Worm (Caenorhabditis elegans) whole organism, mixed stage, embryonic: Measurements from ENCODE around the gene srd-45.

Source experiments
- M03D4.4 ChIP-seq: sonication (generic microtip); optimal IDR thresholded peaks from 2 replicates; lab custom pipeline; 2017; ENCODE audit warnings: mild to moderate bottlenecking, missing genetic modification characterization, missing compliant biosample characterization
- bed-3 ChIP-seq: fragments of 200-800 bp; sonication (Bioruptor generic); optimal IDR thresholded peaks from 3 replicates; lab custom pipeline; 2018; ENCODE audit warnings: mild to moderate bottlenecking, missing genetic modification characterization, moderate library complexity, missing compliant biosample characterization
- ceh-39 ChIP-seq: fragments of 150-350 bp; optimal IDR thresholded peaks from 2 replicates; lab custom pipeline; 2014; ENCODE audit warnings: missing biosample characterization, missing genetic modification characterization
- ceh-43 ChIP-seq: fragments of 200-800 bp; sonication (Bioruptor generic); optimal IDR thresholded peaks from 2 replicates; lab custom pipeline; 2018; ENCODE audit warnings: mild to moderate bottlenecking, missing genetic modification characterization, moderate library complexity, missing compliant biosample characterization
- ceh-83 ChIP-seq: fragments of 200-800 bp; sonication (Bioruptor generic); optimal IDR thresholded peaks from 2 replicates; lab custom pipeline; 2018; ENCODE audit warnings: mild to moderate bottlenecking, missing genetic modification characterization, missing compliant biosample characterization
- ces-1 ChIP-seq: fragments of 150-350 bp; optimal IDR thresholded peaks from 2 replicates; lab custom pipeline; 2014; ENCODE audit warnings: missing biosample characterization, missing genetic modification reagents, missing genetic modification characterization
- cnd-1 ChIP-seq: fragments of 200-800 bp; sonication (Bioruptor generic); optimal IDR thresholded peaks from 2 replicates; lab custom pipeline; 2018; ENCODE audit warnings: mild to moderate bottlenecking, missing genetic modification characterization, missing compliant biosample characterization
- drap-1 ChIP-seq: fragments of 200-800 bp; sonication (Bioruptor generic); optimal IDR thresholded peaks from 3 replicates; lab custom pipeline; 2018; ENCODE audit warnings: mild to moderate bottlenecking, missing genetic modification characterization, missing compliant biosample characterization
- elt-1 ChIP-seq: sonication (generic microtip); optimal IDR thresholded peaks from 2 replicates; lab custom pipeline; 2017; ENCODE audit warnings: missing genetic modification characterization, mild to moderate bottlenecking, missing compliant biosample characterization, antibody characterized with exemption, moderate library complexity, borderline replicate concordance; ENCODE audit not compliant: insufficient read depth
- elt-3 ChIP-seq: fragments of 150-350 bp; optimal IDR thresholded peaks from 2 replicates; lab custom pipeline; 2014; ENCODE audit warnings: missing biosample characterization, missing genetic modification characterization
- ham-2 ChIP-seq: fragments of 200-800 bp; sonication (Bioruptor generic); optimal IDR thresholded peaks from 2 replicates; lab custom pipeline; 2018; ENCODE audit warnings: mild to moderate bottlenecking, missing genetic modification characterization, missing compliant biosample characterization
- hlh-1 ChIP-seq: fragments of 150-350 bp; optimal IDR thresholded peaks from 2 replicates; lab custom pipeline; 2014; ENCODE audit warnings: missing biosample characterization, missing genetic modification reagents, missing genetic modification characterization
- lin-13 ChIP-seq: fragments of 150-350 bp; optimal IDR thresholded peaks from 2 replicates; lab custom pipeline; 2014; ENCODE audit warnings: missing biosample characterization, missing genetic modification characterization
- lin-32 ChIP-seq: fragments of 200-800 bp; sonication (Bioruptor generic); optimal IDR thresholded peaks from 2 replicates; lab custom pipeline; 2018; ENCODE audit warnings: mild to moderate bottlenecking, missing genetic modification characterization, missing compliant biosample characterization
- lsy-2 ChIP-seq: fragments of 150-350 bp; optimal IDR thresholded peaks from 2 replicates; lab custom pipeline; 2014; ENCODE audit warnings: missing biosample characterization, missing genetic modification characterization
- mab-5 ChIP-seq: fragments of 150-350 bp; optimal IDR thresholded peaks from 2 replicates; lab custom pipeline; 2014; ENCODE audit warnings: missing biosample characterization, missing genetic modification characterization
- mep-1 ChIP-seq: fragments of 150-350 bp; optimal IDR thresholded peaks from 2 replicates; lab custom pipeline; 2017; ENCODE audit warnings: missing biosample characterization, missing genetic modification reagents, missing genetic modification characterization, inconsistent platforms
- mls-2 ChIP-seq: sonication (generic microtip); optimal IDR thresholded peaks from 2 replicates; lab custom pipeline; 2016; ENCODE audit warnings: mild to moderate bottlenecking, missing genetic modification characterization, moderate library complexity, missing compliant biosample characterization
- nhr-12 ChIP-seq: fragments of 150-350 bp; optimal IDR thresholded peaks from 2 replicates; lab custom pipeline; 2014; ENCODE audit warnings: missing biosample characterization, missing genetic modification characterization
- nhr-2 ChIP-seq: fragments of 150-350 bp; optimal IDR thresholded peaks from 2 replicates; lab custom pipeline; 2014; ENCODE audit warnings: missing biosample characterization, missing genetic modification characterization
- nhr-237 ChIP-seq: fragments of 150-350 bp; optimal IDR thresholded peaks from 2 replicates; lab custom pipeline; 2014; ENCODE audit warnings: missing biosample characterization, missing genetic modification characterization
- nhr-28 ChIP-seq: fragments of 150-350 bp; optimal IDR thresholded peaks from 2 replicates; lab custom pipeline; 2014; ENCODE audit warnings: missing biosample characterization, missing genetic modification characterization
- nhr-76 ChIP-seq: sonication (generic microtip); optimal IDR thresholded peaks from 2 replicates; lab custom pipeline; 2017; ENCODE audit warnings: missing biosample characterization, missing genetic modification characterization
- pha-4 ChIP-seq: fragments of 150-350 bp; optimal IDR thresholded peaks from 2 replicates; lab custom pipeline; 2018; ENCODE audit warnings: missing biosample characterization, missing genetic modification reagents, missing genetic modification characterization
- sem-2 ChIP-seq: fragments of 200-800 bp; sonication (Bioruptor generic); optimal IDR thresholded peaks from 2 replicates; lab custom pipeline; 2018; ENCODE audit warnings: mild to moderate bottlenecking, missing genetic modification characterization, missing compliant biosample characterization
- snpc-4 ChIP-seq: fragments of 150-350 bp; optimal IDR thresholded peaks from 2 replicates; lab custom pipeline; 2014; ENCODE audit warnings: missing biosample characterization, missing genetic modification characterization
- sptf-1 ChIP-seq: sonication (generic microtip); optimal IDR thresholded peaks from 2 replicates; lab custom pipeline; 2017; ENCODE audit warnings: mild to moderate bottlenecking, missing genetic modification characterization, moderate library complexity, missing compliant biosample characterization
- tbx-8 ChIP-seq: fragments of 200-800 bp; sonication (Bioruptor generic); optimal IDR thresholded peaks from 2 replicates; lab custom pipeline; 2018; ENCODE audit warnings: mild to moderate bottlenecking, missing genetic modification characterization, moderate library complexity, missing compliant biosample characterization
- unc-120 ChIP-seq: sonication (generic microtip); optimal IDR thresholded peaks from 2 replicates; lab custom pipeline; 2017; ENCODE audit warnings: missing genetic modification characterization, missing compliant biosample characterization; ENCODE audit not compliant: poor library complexity, severe bottlenecking
- unc-39 ChIP-seq: fragments of 150-350 bp; optimal IDR thresholded peaks from 2 replicates; lab custom pipeline; 2014; ENCODE audit warnings: missing biosample characterization, missing genetic modification characterization
- unc-62 ChIP-seq: fragments of 150-350 bp; optimal IDR thresholded peaks from 2 replicates; lab custom pipeline; 2014; ENCODE audit warnings: missing biosample characterization, missing genetic modification reagents, missing genetic modification characterization
- zip-8 ChIP-seq: fragments of 150-350 bp; optimal IDR thresholded peaks from 2 replicates; lab custom pipeline; 2014; ENCODE audit warnings: missing biosample characterization, missing genetic modification characterization
- ztf-11 ChIP-seq: fragments of 150-350 bp; optimal IDR thresholded peaks from 2 replicates; lab custom pipeline; 2014; ENCODE audit warnings: missing biosample characterization, missing genetic modification characterization

Gene srd-45

ce11 chrX:12288254-12288653 is 40.5 kb upstream of the srd-45 start, which contains the start of gene C04B4.5:
Gene C04B4.5, minus strand, starts transcription at chrX:12288354.
- TF ChIP-seq M03D4.4 (no peak), lsy-2 (no peak), ceh-43 (GFP tag; lab: Kevin White, UChicago) (no peak), ceh-39 (tag; lab: Kevin White, UChicago) (no peak), ces-1 (no peak), lin-32 (no peak), tbx-8 (GFP tag; lab: Kevin White, UChicago) (no peak), unc-120 (no peak), mep-1 (no peak), zip-8 (tag; lab: Kevin White, UChicago) (no peak)

ce11 chrX:12290539-12290938 is 38.2 kb upstream of the srd-45 start, which contains the start of gene C04B4.4:
Gene C04B4.4, plus strand, starts transcription at chrX:12290839.
- TF ChIP-seq ceh-39 (tag; lab: Kevin White, UChicago) (no peak), drap-1 (no peak), tbx-8 (GFP tag; lab: Kevin White, UChicago) (no peak), ces-1 (no peak)

ce11 chrX:12294263-12294662 is 34.5 kb upstream of the srd-45 start, which contains the start of gene W06D11.1:
Gene W06D11.1, plus strand, starts transcription at chrX:12294563.
- TF ChIP-seq nhr-237 (no peak), M03D4.4 (no peak), ceh-39 (tag; lab: Kevin White, UChicago) (no peak), nhr-28 (no peak), nhr-76 (tag; lab: Kevin White, UChicago) (no peak), ztf-11 (no peak), sptf-1 (tag; lab: Kevin White, UChicago) (no peak), mep-1 (no peak), ces-1 (no peak), zip-8 (tag; lab: Kevin White, UChicago) (no peak), hlh-1 (tag; lab: Kevin White, UChicago) (no peak), ceh-43 (GFP tag; lab: Kevin White, UChicago) (no peak), cnd-1 (tag; lab: Kevin White, UChicago) (no peak), mab-5 (tag; lab: Kevin White, UChicago) (no peak), sem-2 (no peak), nhr-2 (tag; lab: Kevin White, UChicago) (no peak), snpc-4 (tag; lab: Kevin White, UChicago) (no peak), lsy-2 (no peak), mls-2 (tag; lab: Kevin White, UChicago) (no peak)
- TF ChIP-seq, all 35 proteins: peak for 0

- no peak for TF ChIP-seq elt-3
- TF ChIP-seq ztf-11, result no peak
- TF ChIP-seq ceh-83 (GFP tag; lab: Kevin White, UChicago), result no peak
- TF ChIP-seq nhr-12 (tag; lab: Kevin White, UChicago), result no peak
- TF ChIP-seq ceh-39 (tag; lab: Kevin White, UChicago), result no peak
- no peak for TF ChIP-seq zip-8 (tag; lab: Kevin White, UChicago)
- no peak for TF ChIP-seq nhr-237
- TF ChIP-seq pha-4, result no peak
- TF ChIP-seq lsy-2, result no peak
- no peak for TF ChIP-seq lin-13 (tag; lab: Kevin White, UChicago)
- no peak for TF ChIP-seq nhr-28
- TF ChIP-seq ham-2 (GFP tag; lab: Kevin White, UChicago), result no peak
- TF ChIP-seq, all 35 proteins: peak for 0
Measured at ce11 chrX:12296392-12296791, 32.4 kb upstream of the srd-45 start, which contains the start of gene W06D11.2. Gene W06D11.2, minus strand, starts transcription at chrX:12296730.

ce11 chrX:12298324-12298723 is 30.5 kb upstream of the srd-45 start, which contains the start of gene W06D11.3:
Gene W06D11.3, plus strand, starts transcription at chrX:12298683.
- no peak for TF ChIP-seq ceh-83 (GFP tag; lab: Kevin White, UChicago)
- TF ChIP-seq elt-3, result no peak
- no peak for TF ChIP-seq nhr-76 (tag; lab: Kevin White, UChicago)
- no peak for TF ChIP-seq drap-1
- no peak for TF ChIP-seq M03D4.4
- no peak for TF ChIP-seq unc-39
- no peak for TF ChIP-seq nhr-28
- no peak for TF ChIP-seq unc-120
- TF ChIP-seq lsy-2, result no peak
- TF ChIP-seq tbx-8 (GFP tag; lab: Kevin White, UChicago), result no peak
- no peak for TF ChIP-seq ces-1

- TF ChIP-seq ces-1, result no peak
- TF ChIP-seq elt-1, result no peak
- no peak for TF ChIP-seq M03D4.4
- no peak for TF ChIP-seq lin-32
- TF ChIP-seq lsy-2, result no peak
- no peak for TF ChIP-seq cnd-1 (tag; lab: Kevin White, UChicago)
- no peak for TF ChIP-seq unc-62 (GFP tag; lab: Kevin White, UChicago)
- no peak for TF ChIP-seq bed-3 (GFP tag; lab: Kevin White, UChicago)
Measured at ce11 chrX:12299834-12300233, 28.9 kb upstream of the srd-45 start, which contains the start of gene W06D11.5. Gene W06D11.5, plus strand, starts transcription at chrX:12300134.
